Worm (Caenorhabditis elegans) whole organism, late embryonic: ENCODE measurements around the gene srd-74.

Experiments
- hlh-13 ChIP-seq: fragments of 200-800 bp; sonication (Bioruptor generic); optimal IDR thresholded peaks from 2 replicates; lab custom pipeline; 2018; ENCODE audit warnings: mild to moderate bottlenecking, missing genetic modification characterization, missing compliant biosample characterization
- lim-6 ChIP-seq: sonication (generic microtip); optimal IDR thresholded peaks from 2 replicates; lab custom pipeline; 2016; ENCODE audit warnings: missing genetic modification characterization, missing compliant biosample characterization
- npax-4 ChIP-seq: sonication (generic microtip); optimal IDR thresholded peaks from 2 replicates; lab custom pipeline; 2016; ENCODE audit warnings: missing genetic modification characterization, missing compliant biosample characterization

- no peak for TF ChIP-seq hlh-13 (GFP tag; lab: Kevin White, UChicago)
- TF ChIP-seq lim-6 (tag; lab: Kevin White, UChicago) = no peak
- TF ChIP-seq npax-4 (tag; lab: Kevin White, UChicago) = no peak
Observed at ce11 chrIII:11737527-11737926, 44.4 kb upstream of the srd-74 start, which contains the start of gene sup-1.
